In the genomic region with DNA sequence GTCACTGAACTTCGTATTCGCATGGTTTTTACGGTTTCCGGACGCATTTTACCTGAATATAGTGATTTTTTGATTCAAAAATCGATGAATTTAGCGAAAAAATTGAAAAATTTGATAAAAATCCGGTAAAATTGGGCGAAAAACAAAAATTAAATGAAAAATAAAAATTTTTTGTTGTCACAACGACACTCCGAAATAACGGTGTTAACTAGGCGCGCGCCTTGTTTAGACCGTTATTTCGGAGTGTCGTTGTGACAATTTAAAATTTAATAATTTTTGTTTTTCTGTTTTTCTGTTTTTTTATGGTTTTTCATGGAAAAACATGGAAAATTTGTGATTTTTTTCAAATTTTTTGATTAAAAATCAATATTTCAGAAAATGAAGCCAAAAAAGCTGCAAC, we compare ENCODE assay signal across 7 worm cellular contexts.
TF ChIP-seq lines count a peak whose summit lies in the region.

A gene (minus strand): TSS at position 52 of the 400 bp plus-strand sequence.
A gene (plus strand): TSS at position 370 of the 400 bp plus-strand sequence.

TF ChIP-seq in whole organism, L1 larva, 84 proteins besides CTCF, POLR2A, EP300 and RAD21 (continues in another document):
- TF ChIP-seq nhr-19 (GFP tag; conservative IDR thresholded peaks at IDR 0.05; lab: Robert Waterston, UW) (peak; percentile 55), nhr-20 (tag; optimal IDR thresholded peaks at IDR 0.05; lab: Kevin White, UChicago) (no peak), fos-1 (tag; optimal IDR thresholded peaks at IDR 0.05; lab: Kevin White, UChicago) (no peak), isw-1 (GFP tag; IDR thresholded peaks at IDR 0.05; lab: Robert Waterston, UW) (peak; percentile 54), F16B12.6 (tag; optimal IDR thresholded peaks at IDR 0.05; lab: Kevin White, UChicago) (peak; percentile 55), unc-62 (GFP tag; optimal IDR thresholded peaks at IDR 0.05; lab: Kevin White, UChicago) (no peak), skn-1 (tag; optimal IDR thresholded peaks at IDR 0.05; lab: Kevin White, UChicago) (peak; percentile 86), nhr-90 (tag; optimal IDR thresholded peaks at IDR 0.05; lab: Kevin White, UChicago; ENCODE audit: poor library complexity) (no peak), blmp-1 (tag; optimal IDR thresholded peaks at IDR 0.05; lab: Kevin White, UChicago) (peak; percentile 63), sup-37 (GFP tag; optimal IDR thresholded peaks at IDR 0.05; lab: Kevin White, UChicago) (no peak), dpl-1 (GFP tag; optimal IDR thresholded peaks at IDR 0.05; lab: Kevin White, UChicago) (peak; percentile 65 to 81 (median 69)), nhr-28 (tag; optimal IDR thresholded peaks at IDR 0.05; lab: Kevin White, UChicago) (no peak)

TF ChIP-seq in whole organism, L2 larva, 48 proteins besides CTCF, POLR2A, EP300 and RAD21 (continues in another document):
- TF ChIP-seq gmeb-1 (tag; optimal IDR thresholded peaks at IDR 0.05; lab: Kevin White, UChicago) (peak; percentile 70), peb-1 (tag; optimal IDR thresholded peaks at IDR 0.05; lab: Kevin White, UChicago) (no peak), crh-2 (tag; optimal IDR thresholded peaks at IDR 0.05; lab: Kevin White, UChicago) (peak; percentile 37), sem-4 (tag; optimal IDR thresholded peaks at IDR 0.05; lab: Kevin White, UChicago) (peak; percentile 32), nhr-25 (tag; optimal IDR thresholded peaks at IDR 0.05; lab: Kevin White, UChicago) (peak; percentile 18), lin-13 (GFP tag; optimal IDR thresholded peaks at IDR 0.05; lab: Kevin White, UChicago) (peak; percentile 71), F13H6.1 (tag; optimal IDR thresholded peaks at IDR 0.05; lab: Kevin White, UChicago) (peak; percentile 43), lsy-2 (tag; optimal IDR thresholded peaks at IDR 0.05; lab: Kevin White, UChicago) (peak in 1 of 2 experiments; percentile 86), fos-1 (tag; optimal IDR thresholded peaks at IDR 0.05; lab: Kevin White, UChicago) (peak; percentile 5), unc-55 (GFP tag; optimal IDR thresholded peaks at IDR 0.05; lab: Kevin White, UChicago) (peak; percentile 91), ceh-16 (tag; optimal IDR thresholded peaks at IDR 0.05; lab: Kevin White, UChicago) (no peak), C34F6.9 (tag; optimal IDR thresholded peaks at IDR 0.05; lab: Kevin White, UChicago) (peak; percentile 74)

TF ChIP-seq in whole organism, L3 larva, 47 proteins besides CTCF, POLR2A, EP300 and RAD21:
- TF ChIP-seq ceh-9 (tag; optimal IDR thresholded peaks at IDR 0.05; lab: Kevin White, UChicago) (no peak), hmg-11 (tag; optimal IDR thresholded peaks at IDR 0.05; lab: Kevin White, UChicago) (peak; percentile 8), lin-15B (tag; optimal IDR thresholded peaks at IDR 0.05; lab: Kevin White, UChicago) (peak; percentile 74), lin-39 (tag; optimal IDR thresholded peaks at IDR 0.05; lab: Kevin White, UChicago) (peak; percentile 36), snpc-4 (tag; optimal IDR thresholded peaks at IDR 0.05; lab: Kevin White, UChicago) (peak; percentile 54), pqm-1 (tag; optimal IDR thresholded peaks at IDR 0.05; lab: Kevin White, UChicago) (peak; percentile 7), ceh-16 (tag; optimal IDR thresholded peaks at IDR 0.05; lab: Kevin White, UChicago) (no peak), nfya-1 (tag; optimal IDR thresholded peaks at IDR 0.05; lab: Kevin White, UChicago; ENCODE audit: insufficient read depth) (peak; percentile 61), nhr-23 (tag; optimal IDR thresholded peaks at IDR 0.05; lab: Kevin White, UChicago) (peak; percentile 75), pha-4 (tag; optimal IDR thresholded peaks at IDR 0.05; lab: Kevin White, UChicago) (peak; percentile 85)

TF ChIP-seq in whole organism, L4 larva, 104 proteins besides CTCF, POLR2A, EP300 and RAD21 (continues in another document):
- no peak for TF ChIP-seq ceh-20 (GFP tag; IDR thresholded peaks at IDR 0.05; lab: Robert Waterston, UW)
- no peak for TF ChIP-seq mxl-2 (GFP tag; conservative IDR thresholded peaks at IDR 0.05; lab: Robert Waterston, UW)
- peak; percentile 46 for TF ChIP-seq dve-1 (tag; optimal IDR thresholded peaks at IDR 0.05; lab: Kevin White, UChicago; ENCODE audit: insufficient read depth)
- no peak for TF ChIP-seq lim-7 (GFP tag; IDR thresholded peaks at IDR 0.05; lab: Robert Waterston, UW)
- no peak for TF ChIP-seq sdz-12 (GFP tag; optimal IDR thresholded peaks at IDR 0.05; lab: Kevin White, UChicago)
- 0 out of 2 replicates have a peak, but pooled peaks have one; percentile 17 for TF ChIP-seq hmg-1.1 (GFP tag; IDR thresholded peaks at IDR 0.05; lab: Robert Waterston, UW)
- no peak for TF ChIP-seq gei-8 (GFP tag; optimal IDR thresholded peaks at IDR 0.05; lab: Kevin White, UChicago)
- TF ChIP-seq aly-2 (tag; optimal IDR thresholded peaks at IDR 0.05; lab: Kevin White, UChicago), result no peak
- TF ChIP-seq spr-3 (GFP tag; optimal IDR thresholded peaks at IDR 0.05; lab: Kevin White, UChicago), result no peak
- TF ChIP-seq F37D6.2 (tag; optimal IDR thresholded peaks at IDR 0.05; lab: Kevin White, UChicago), result no peak
- no peak for TF ChIP-seq unc-130 (GFP tag; optimal IDR thresholded peaks at IDR 0.05; lab: Kevin White, UChicago)
- peak; percentile 73 for TF ChIP-seq dpl-1 (GFP tag; optimal IDR thresholded peaks at IDR 0.05; lab: Kevin White, UChicago)
- TF ChIP-seq mes-2 (tag; optimal IDR thresholded peaks at IDR 0.05; lab: Kevin White, UChicago; ENCODE audit: poor library complexity, severe bottlenecking), result peak; percentile 75

TF ChIP-seq in whole organism, late embryonic, 69 proteins besides CTCF, POLR2A, EP300 and RAD21:
- no peak for TF ChIP-seq unc-86 (tag; optimal IDR thresholded peaks at IDR 0.05; lab: Kevin White, UChicago)
- no peak for TF ChIP-seq T23F11.4 (GFP tag; optimal IDR thresholded peaks at IDR 0.05; lab: Kevin White, UChicago)
- no peak for TF ChIP-seq ceh-34 (tag; optimal IDR thresholded peaks at IDR 0.05; lab: Kevin White, UChicago)
- peak; percentile 68 for TF ChIP-seq unc-42 (tag; optimal IDR thresholded peaks at IDR 0.05; lab: Kevin White, UChicago)
- no peak for TF ChIP-seq lim-6 (tag; optimal IDR thresholded peaks at IDR 0.05; lab: Kevin White, UChicago)

TF ChIP-seq in whole organism, mixed stage, embryonic, 35 proteins besides CTCF, POLR2A, EP300 and RAD21:
- no peak for TF ChIP-seq ceh-83 (GFP tag; optimal IDR thresholded peaks at IDR 0.05; lab: Kevin White, UChicago)
- peak; percentile 93 for TF ChIP-seq ces-1 (GFP tag; optimal IDR thresholded peaks at IDR 0.05; lab: Kevin White, UChicago)
- peak; percentile 60 for TF ChIP-seq lin-13 (tag; optimal IDR thresholded peaks at IDR 0.05; lab: Kevin White, UChicago)
- TF ChIP-seq mls-2 (tag; optimal IDR thresholded peaks at IDR 0.05; lab: Kevin White, UChicago), result no peak
- TF ChIP-seq unc-39 (tag; optimal IDR thresholded peaks at IDR 0.05; lab: Kevin White, UChicago), result no peak
- no peak for TF ChIP-seq snpc-4 (tag; optimal IDR thresholded peaks at IDR 0.05; lab: Kevin White, UChicago)
- TF ChIP-seq mab-5 (tag; optimal IDR thresholded peaks at IDR 0.05; lab: Kevin White, UChicago), result peak; percentile 6
- peak; percentile 39 for TF ChIP-seq nhr-237 (tag; optimal IDR thresholded peaks at IDR 0.05; lab: Kevin White, UChicago)
- TF ChIP-seq pha-4 (tag; optimal IDR thresholded peaks at IDR 0.05; lab: Kevin White, UChicago), result peak; percentile 30
- TF ChIP-seq lsy-2 (tag; optimal IDR thresholded peaks at IDR 0.05; lab: Kevin White, UChicago), result peak; percentile 79
- no peak for TF ChIP-seq mep-1 (tag; optimal IDR thresholded peaks at IDR 0.05; lab: Kevin White, UChicago)

TF ChIP-seq in whole organism, young adult, 124 proteins besides CTCF, POLR2A, EP300 and RAD21:
- TF ChIP-seq ccch-3 (GFP tag; optimal IDR thresholded peaks at IDR 0.05; lab: Kevin White, UChicago), result no peak
- no peak for TF ChIP-seq rpc-1 (optimal IDR thresholded peaks at IDR 0.05; lab: Kevin White, UChicago)
- no peak for TF ChIP-seq rpc-1 (tag; optimal IDR thresholded peaks at IDR 0.05; lab: Kevin White, UChicago)
- TF ChIP-seq hsf-1 (GFP tag; IDR thresholded peaks at IDR 0.05; lab: Robert Waterston, UW), result no peak
- TF ChIP-seq C17E4.6 (GFP tag; IDR thresholded peaks at IDR 0.05; lab: Robert Waterston, UW), result no peak
- no peak for TF ChIP-seq lin-26 (GFP tag; IDR thresholded peaks at IDR 0.05; lab: Robert Waterston, UW)
- peak; percentile 47 for TF ChIP-seq athp-1 (tag; optimal IDR thresholded peaks at IDR 0.05; lab: Kevin White, UChicago)
- peak; percentile 98 for TF ChIP-seq attf-3 (GFP tag; conservative IDR thresholded peaks at IDR 0.05; lab: Robert Waterston, UW)
- TF ChIP-seq lsl-1 (GFP tag; optimal IDR thresholded peaks at IDR 0.05; lab: Kevin White, UChicago), result no peak
- peak in 1 of 3 experiments; percentile 54 for TF ChIP-seq lin-35 (GFP tag; optimal IDR thresholded peaks at IDR 0.05; lab: Kevin White, UChicago)
- TF ChIP-seq ceh-58 (GFP tag; IDR thresholded peaks at IDR 0.05; lab: Robert Waterston, UW), result no peak
- TF ChIP-seq F23B12.7 (tag; optimal IDR thresholded peaks at IDR 0.05; lab: Kevin White, UChicago; ENCODE audit: insufficient read depth), result peak; percentile 67
- peak; percentile 8; the same call in 1 of the 2 replicates for TF ChIP-seq hmg-1.2 (GFP tag; IDR thresholded peaks at IDR 0.05; lab: Robert Waterston, UW)
- no peak for TF ChIP-seq ceh-100 (GFP tag; IDR thresholded peaks at IDR 0.05; lab: Robert Waterston, UW)
- no peak for TF ChIP-seq F57C9.4 (tag; optimal IDR thresholded peaks at IDR 0.05; lab: Kevin White, UChicago)
- no peak for TF ChIP-seq dox-1 (GFP tag; IDR thresholded peaks at IDR 0.05; lab: Robert Waterston, UW)
